Worm (Caenorhabditis elegans): Measurements from ENCODE around the gene fut-4.

fut-4 gene

ce11 chrII:2805566-2805965, 16.8 kb downstream of the fut-4 start (continued):
- no peak for TF ChIP-seq hlh-17 (GFP tag; optimal IDR thresholded peaks at IDR 0.05; ENCODE audit: borderline replicate concordance)
- peak; percentile 61 for TF ChIP-seq nhr-85 (tag)
- no peak for TF ChIP-seq hpl-2 (GFP tag; optimal IDR thresholded peaks at IDR 0.05)
- no peak for TF ChIP-seq grh-1 (GFP tag; IDR thresholded peaks at IDR 0.05)
- TF ChIP-seq egl-13 (tag; optimal IDR thresholded peaks at IDR 0.05), result no peak
- TF ChIP-seq dsc-1 (tag; optimal IDR thresholded peaks at IDR 0.05), result no peak
- TF ChIP-seq lsy-2 (tag; optimal IDR thresholded peaks at IDR 0.05), result no peak
- TF ChIP-seq nhr-12 (tag; optimal IDR thresholded peaks at IDR 0.05), result no peak
- peak in 1 of 6 experiments; percentile 50 for TF ChIP-seq elt-3 (tag; optimal IDR thresholded peaks at IDR 0.05)
- TF ChIP-seq nhr-28 (tag; optimal IDR thresholded peaks at IDR 0.05), result no peak
- no peak for TF ChIP-seq ztf-11 (tag; optimal IDR thresholded peaks at IDR 0.05)
- no peak for TF ChIP-seq zip-4 (GFP tag; optimal IDR thresholded peaks at IDR 0.05)
- TF ChIP-seq mep-1 (tag; optimal IDR thresholded peaks at IDR 0.05), result no peak

ce11 chrII:2804949-2805348, 17.4 kb downstream of the fut-4 start:
- no peak for TF ChIP-seq unc-130 (tag; optimal IDR thresholded peaks at IDR 0.05)
- TF ChIP-seq F16B12.6 (tag; optimal IDR thresholded peaks at IDR 0.05), result no peak
- TF ChIP-seq ceh-90 (tag; optimal IDR thresholded peaks at IDR 0.05), result no peak
- TF ChIP-seq zag-1 (tag; optimal IDR thresholded peaks at IDR 0.05), result no peak
- TF ChIP-seq mep-1 (tag; optimal IDR thresholded peaks at IDR 0.05), result no peak
- TF ChIP-seq ztf-4 (tag; optimal IDR thresholded peaks at IDR 0.05), result no peak
- no peak for TF ChIP-seq unc-30 (tag; optimal IDR thresholded peaks at IDR 0.05)
- no peak for TF ChIP-seq nhr-237 (tag; optimal IDR thresholded peaks at IDR 0.05)
- TF ChIP-seq nhr-12 (tag; optimal IDR thresholded peaks at IDR 0.05), result no peak
- no peak for TF ChIP-seq lin-15B (tag; optimal IDR thresholded peaks at IDR 0.05)
- no peak for TF ChIP-seq C16A3.4 (tag; optimal IDR thresholded peaks at IDR 0.05)
- TF ChIP-seq sup-37 (GFP tag; optimal IDR thresholded peaks at IDR 0.05), result no peak
- no peak for TF ChIP-seq xbp-1 (tag; optimal IDR thresholded peaks at IDR 0.05)
- no peak for TF ChIP-seq ets-5 (GFP tag; IDR thresholded peaks at IDR 0.05)
- peak in 2 of 6 experiments; percentile 40 to 52 for TF ChIP-seq elt-3 (tag; optimal IDR thresholded peaks at IDR 0.05)
- TF ChIP-seq mef-2 (tag; optimal IDR thresholded peaks at IDR 0.05), result no peak
- TF ChIP-seq fkh-4 (tag; optimal IDR thresholded peaks at IDR 0.05; ENCODE audit: borderline replicate concordance), result no peak
- no peak for TF ChIP-seq rnt-1 (tag; optimal IDR thresholded peaks at IDR 0.05)
- TF ChIP-seq nhr-28 (tag; optimal IDR thresholded peaks at IDR 0.05), result no peak
- no peak for TF ChIP-seq aly-2 (tag; optimal IDR thresholded peaks at IDR 0.05)
- TF ChIP-seq unc-86 (tag; optimal IDR thresholded peaks at IDR 0.05), result no peak
- TF ChIP-seq unc-98 (GFP tag; IDR thresholded peaks at IDR 0.05), result no peak
- TF ChIP-seq ceh-88 (GFP tag; IDR thresholded peaks at IDR 0.05), result no peak
- no peak for TF ChIP-seq nhr-77 (tag; optimal IDR thresholded peaks at IDR 0.05)
- TF ChIP-seq ama-1 (optimal IDR thresholded peaks at IDR 0.05), result no peak
- no peak for TF ChIP-seq nhr-90 (tag; optimal IDR thresholded peaks at IDR 0.05; ENCODE audit: poor library complexity)
- TF ChIP-seq swsn-7 (tag; optimal IDR thresholded peaks at IDR 0.05), result no peak
- TF ChIP-seq fkh-10 (GFP tag; optimal IDR thresholded peaks at IDR 0.05), result no peak
- TF ChIP-seq lin-14 (GFP tag; optimal IDR thresholded peaks at IDR 0.05), result peak; percentile 49
- peak; percentile 14 for TF ChIP-seq nhr-85 (tag)
- TF ChIP-seq nhr-71 (tag; optimal IDR thresholded peaks at IDR 0.05), result peak; percentile 23
- TF ChIP-seq efl-3 (GFP tag; optimal IDR thresholded peaks at IDR 0.05), result no peak
- no peak for TF ChIP-seq aha-1 (tag; optimal IDR thresholded peaks at IDR 0.05)
- no peak for TF ChIP-seq ztf-11 (tag; optimal IDR thresholded peaks at IDR 0.05)
- no peak for TF ChIP-seq lir-3 (tag; optimal IDR thresholded peaks at IDR 0.05; ENCODE audit: poor library complexity)
- TF ChIP-seq hpl-2 (GFP tag; optimal IDR thresholded peaks at IDR 0.05), result no peak
- peak in 1 of 2 experiments; percentile 14 for TF ChIP-seq lsy-2 (tag; optimal IDR thresholded peaks at IDR 0.05)
- TF ChIP-seq pqm-1 (tag; optimal IDR thresholded peaks at IDR 0.05), result no peak
- no peak for TF ChIP-seq C34B4.2 (tag; optimal IDR thresholded peaks at IDR 0.05)
- no peak for TF ChIP-seq egl-13 (tag; optimal IDR thresholded peaks at IDR 0.05)
- no peak for TF ChIP-seq skn-1 (tag; optimal IDR thresholded peaks at IDR 0.05)
- TF ChIP-seq tlp-1 (tag; optimal IDR thresholded peaks at IDR 0.05), result no peak
- TF ChIP-seq lin-35 (GFP tag; optimal IDR thresholded peaks at IDR 0.05), result peak in 1 of 2 experiments; percentile 65
- no peak for TF ChIP-seq mab-9 (GFP tag; IDR thresholded peaks at IDR 0.05)
- TF ChIP-seq blmp-1 (tag; optimal IDR thresholded peaks at IDR 0.05), result no peak
- TF ChIP-seq grh-1 (GFP tag; IDR thresholded peaks at IDR 0.05), result no peak
- no peak for TF ChIP-seq ces-1 (GFP tag; optimal IDR thresholded peaks at IDR 0.05)
- no peak for TF ChIP-seq C04F5.9 (tag; optimal IDR thresholded peaks at IDR 0.05)
- TF ChIP-seq nhr-20 (tag; optimal IDR thresholded peaks at IDR 0.05), result peak; percentile 4
